Worm (Caenorhabditis elegans) whole organism, early embryonic: ENCODE measurements around the gene mrps-34.

Source experiments
- B0310.2 ChIP-seq: sonication (generic microtip); optimal IDR thresholded peaks from 2 replicates; lab custom pipeline; 2016; ENCODE audit warnings: mild to moderate bottlenecking, missing genetic modification characterization, missing compliant biosample characterization
- F13C5.2 ChIP-seq: sonication (generic microtip); optimal IDR thresholded peaks from 2 replicates; lab custom pipeline; 2017; ENCODE audit warnings: mild to moderate bottlenecking, missing genetic modification characterization, inconsistent platforms, missing compliant biosample characterization
- aly-1 ChIP-seq: sonication (generic microtip); optimal IDR thresholded peaks from 2 replicates; lab custom pipeline; 2016; ENCODE audit warnings: missing genetic modification characterization, missing compliant biosample characterization
- ama-1 ChIP-seq: fragments of 150-350 bp; optimal IDR thresholded peaks from 2 replicates; lab custom pipeline; 2014
- ceh-13 ChIP-seq: fragments of 200-800 bp; sonication (Bioruptor generic); optimal IDR thresholded peaks from 2 replicates; lab custom pipeline; 2018; ENCODE audit warnings: mild to moderate bottlenecking, missing genetic modification characterization, missing compliant biosample characterization
- ceh-36 ChIP-seq: sonication (generic microtip); optimal IDR thresholded peaks from 2 replicates; lab custom pipeline; 2016; ENCODE audit warnings: missing genetic modification characterization, inconsistent platforms, missing compliant biosample characterization
- ets-7 ChIP-seq: sonication (generic microtip); optimal IDR thresholded peaks from 2 replicates; lab custom pipeline; 2016; ENCODE audit warnings: missing genotype, missing genetic modification characterization, missing compliant biosample characterization
- flt-1 ChIP-seq: fragments of 200-800 bp; sonication (Bioruptor generic); IDR thresholded peaks from 2 replicates; pipeline ENCODE4 v1.3.6; 2022; ENCODE audit warnings: missing genetic modification characterization, missing compliant biosample characterization
- hmbx-1 ChIP-seq: sonication (generic microtip); optimal IDR thresholded peaks from 2 replicates; lab custom pipeline; 2016; ENCODE audit warnings: mild to moderate bottlenecking, missing genetic modification characterization, missing compliant biosample characterization
- hmg-4 ChIP-seq: fragments of 200-800 bp; sonication (Bioruptor generic); optimal IDR thresholded peaks from 2 replicates; lab custom pipeline; 2018; ENCODE audit warnings: mild to moderate bottlenecking, missing genetic modification characterization, missing compliant biosample characterization
- hnd-1 ChIP-seq: sonication (generic microtip); optimal IDR thresholded peaks from 2 replicates; lab custom pipeline; 2016; ENCODE audit warnings: missing genetic modification characterization, missing compliant biosample characterization
- pes-1 ChIP-seq: fragments of 200-800 bp; sonication (Bioruptor generic); IDR thresholded peaks from 2 replicates; pipeline ENCODE4 v1.3.6; 2022; ENCODE audit warnings: missing genetic modification reagents, missing genetic modification characterization, missing compliant biosample characterization
- scrt-1 ChIP-seq: fragments of 200-800 bp; sonication (Bioruptor generic); IDR thresholded peaks from 2 replicates; pipeline ENCODE4 v1.3.6; 2022; ENCODE audit warnings: missing genetic modification characterization, missing compliant biosample characterization
- sea-1 ChIP-seq: fragments of 200-800 bp; sonication (Bioruptor generic); conservative IDR thresholded peaks from 2 replicates; pipeline ENCODE4 v1.3.6; 2022; ENCODE audit warnings: missing genetic modification characterization, missing compliant biosample characterization
- tbx-11 ChIP-seq: fragments of 200-800 bp; sonication (Bioruptor generic); IDR thresholded peaks from 2 replicates; pipeline ENCODE4 v1.3.6; 2022; ENCODE audit warnings: missing genetic modification characterization, missing compliant biosample characterization
- tbx-37 ChIP-seq: fragments of 200-800 bp; sonication (Bioruptor generic); conservative IDR thresholded peaks from 2 replicates; pipeline ENCODE4 v1.3.6; 2022; ENCODE audit warnings: missing genetic modification reagents, missing genetic modification characterization, missing compliant biosample characterization
- tra-4 ChIP-seq: sonication (generic microtip); optimal IDR thresholded peaks from 2 replicates; lab custom pipeline; 2017; ENCODE audit warnings: missing genetic modification characterization, missing compliant biosample characterization

The mrps-34 gene

ce11 chrIII:4542362-4542931 is at the start of gene mrps-34, which contains the start of gene cisd-3.1:
Gene mrps-34 (minus strand): TSS chrIII:4542452.
Gene cisd-3.1 (plus strand): TSS chrIII:4542881.
- TF ChIP-seq ceh-36 (tag; lab: Kevin White, UChicago) (no peak), hnd-1 (tag; lab: Kevin White, UChicago) (peak; percentile 18), flt-1 (GFP tag; lab: Robert Waterston, UW) (peak; percentile 30; the same call in 1 of the 2 replicates), ets-7 (tag; lab: Kevin White, UChicago) (no peak), sea-1 (no peak), tbx-11 (GFP tag; lab: Robert Waterston, UW) (no peak), F13C5.2 (peak; percentile 38)

- no peak for TF ChIP-seq ceh-13 (GFP tag; lab: Kevin White, UChicago)
- no peak for TF ChIP-seq ets-7 (tag; lab: Kevin White, UChicago)
- no peak for TF ChIP-seq B0310.2
- TF ChIP-seq pes-1, result no peak
- peak; percentile 26 for TF ChIP-seq hmg-4 (GFP tag; lab: Kevin White, UChicago)
- TF ChIP-seq scrt-1, result 0 out of 2 replicates have a peak, but pooled peaks have one; percentile 60
- no peak for TF ChIP-seq hnd-1 (tag; lab: Kevin White, UChicago)
- peak; percentile 43; the same call in 1 of the 2 replicates for TF ChIP-seq flt-1 (GFP tag; lab: Robert Waterston, UW)
- no peak for TF ChIP-seq ama-1 (lab: Kevin White, UChicago)
- TF ChIP-seq aly-1 (tag; lab: Kevin White, UChicago), result no peak
- TF ChIP-seq tra-4, result no peak
- TF ChIP-seq sea-1, result no peak
- TF ChIP-seq F13C5.2, result peak; percentile 40
- TF ChIP-seq hmbx-1, result no peak
- TF ChIP-seq tbx-11 (GFP tag; lab: Robert Waterston, UW), result no peak
- no peak for TF ChIP-seq tbx-37
- no peak for TF ChIP-seq ceh-36 (tag; lab: Kevin White, UChicago)
Measured at ce11 chrIII:4587177-4587576, 44.9 kb upstream of the mrps-34 start, which contains the start of the genes F35G12.7 and smc-4. Gene F35G12.7 (minus strand): TSS chrIII:4587330. Gene smc-4 (plus strand): TSS chrIII:4587501.

- TF ChIP-seq hmbx-1 (no peak), ceh-36 (tag; lab: Kevin White, UChicago) (no peak), tbx-11 (GFP tag; lab: Robert Waterston, UW) (no peak), tra-4 (no peak)
Measured at ce11 chrIII:4584068-4584566, 41.9 kb upstream of the mrps-34 start, which contains the start of gene F35G12.5. Gene F35G12.5 (plus strand): TSS chrIII:4584118.

ce11 chrIII:4581495-4581894 is 39.2 kb upstream of the mrps-34 start, which contains the start of gene F35G12.12:
Gene F35G12.12 (plus strand): TSS chrIII:4581795.
- no peak for TF ChIP-seq tbx-37
- no peak for TF ChIP-seq hnd-1 (tag; lab: Kevin White, UChicago)
- TF ChIP-seq tbx-11 (GFP tag; lab: Robert Waterston, UW), result no peak

ce11 chrIII:4578385-4578903 is 36.2 kb upstream of the mrps-34 start, which contains the start of the genes sel-5 and wdr-48:
Gene sel-5 (minus strand): TSS chrIII:4578437.
Gene wdr-48 (plus strand): TSS chrIII:4578853.
- TF ChIP-seq flt-1 (GFP tag; lab: Robert Waterston, UW) (0 out of 2 replicates have a peak, but pooled peaks have one; percentile 16), hmg-4 (GFP tag; lab: Kevin White, UChicago) (no peak)

- TF ChIP-seq ama-1 (lab: Kevin White, UChicago) (no peak), tbx-11 (GFP tag; lab: Robert Waterston, UW) (peak; percentile 98), ceh-36 (tag; lab: Kevin White, UChicago) (peak; percentile 92), B0310.2 (peak; percentile 91), F13C5.2 (peak; percentile 88), sea-1 (peak; percentile 98), flt-1 (GFP tag; lab: Robert Waterston, UW) (peak; percentile 93), hmg-4 (GFP tag; lab: Kevin White, UChicago) (peak; percentile 97), tra-4 (peak; percentile 93), hnd-1 (tag; lab: Kevin White, UChicago) (peak; percentile 87), scrt-1 (peak; percentile 93), hmbx-1 (peak; percentile 85), aly-1 (tag; lab: Kevin White, UChicago) (peak; percentile 94), ets-7 (tag; lab: Kevin White, UChicago) (peak; percentile 96), ceh-13 (GFP tag; lab: Kevin White, UChicago) (peak; percentile 98), tbx-37 (peak; percentile 94), pes-1 (peak; percentile 97)
Measured at ce11 chrIII:4568455-4568854, 26.2 kb upstream of the mrps-34 start, which contains the start of gene idhg-1. Gene idhg-1 (plus strand): TSS chrIII:4568797.

- TF ChIP-seq hnd-1 (tag; lab: Kevin White, UChicago), result no peak
- TF ChIP-seq hmg-4 (GFP tag; lab: Kevin White, UChicago), result no peak
- no peak for TF ChIP-seq tra-4
- no peak for TF ChIP-seq tbx-37
- TF ChIP-seq pes-1, result no peak
- TF ChIP-seq sea-1, result no peak
Measured at ce11 chrIII:4568030-4568429, 25.8 kb upstream of the mrps-34 start, which contains the start of gene mlcd-1. Gene mlcd-1 (minus strand): TSS chrIII:4568130.
